Fruit fly (Drosophila melanogaster): ENCODE data around the gene Efr.
A peak's percentile ranks its signal among the peaks of the same experiment; 100 is the strongest.

DNA sequence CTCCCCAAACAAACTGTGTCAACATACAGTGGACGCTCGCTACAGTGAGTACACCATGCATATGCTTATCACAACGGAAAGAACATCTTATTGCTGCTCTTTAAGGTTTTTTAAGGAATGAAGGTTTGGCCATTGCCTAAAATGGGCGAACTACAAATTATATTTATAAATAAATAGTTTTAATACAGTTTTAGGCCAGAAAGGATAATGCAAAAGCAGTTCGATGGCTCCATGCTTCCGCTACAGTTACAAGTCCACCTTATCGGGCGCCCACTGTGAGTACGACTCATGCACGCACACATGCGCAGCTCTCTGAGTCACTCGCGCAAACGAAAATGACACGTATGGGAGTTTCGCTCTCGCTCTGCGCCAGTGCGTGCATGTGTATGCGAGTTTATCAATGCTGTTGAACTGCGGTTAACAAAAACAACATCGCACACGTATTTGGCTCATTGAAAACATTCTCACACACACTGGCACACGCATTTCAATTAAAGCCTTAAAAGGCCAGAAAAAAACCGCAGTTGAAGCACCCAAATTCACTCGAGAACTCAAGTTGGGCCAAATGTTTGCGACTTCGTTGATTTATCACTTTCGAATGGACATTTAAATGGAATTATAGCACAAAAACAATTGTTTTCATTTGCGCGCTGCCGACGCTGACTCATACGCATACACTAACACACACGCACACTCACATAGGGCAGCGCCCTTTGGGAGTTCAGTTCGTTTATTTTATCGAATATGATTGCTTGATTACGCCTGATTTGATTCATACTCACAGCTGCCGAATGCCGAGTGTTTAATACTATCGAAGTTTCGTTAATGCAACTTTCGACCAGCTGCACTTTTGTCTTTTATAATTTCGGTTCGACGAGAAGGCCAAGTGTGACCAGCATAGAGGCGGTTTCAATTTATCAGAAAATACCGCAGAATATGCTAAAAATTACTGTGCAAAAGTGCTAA is 4.8 kb downstream of the Efr start, which contains the start of gene sqh:
- TF ChIP-seq Myc (optimal IDR thresholded peaks at IDR 0.05) (no peak), sage (GFP tag; optimal IDR thresholded peaks at IDR 0.05) (peak; percentile 83), fru (GFP tag; optimal IDR thresholded peaks at IDR 0.05) (peak; percentile 82), foxo (GFP tag; optimal IDR thresholded peaks at IDR 0.05) (peak in 1 of 2 experiments; percentile 91), ey (GFP tag; optimal IDR thresholded peaks at IDR 0.05) (peak; percentile 82), Dfd (GFP tag; optimal IDR thresholded peaks at IDR 0.05) (no peak), psq (GFP tag; optimal IDR thresholded peaks at IDR 0.05) (peak; percentile 85), OdsH (GFP tag; optimal IDR thresholded peaks at IDR 0.05) (peak; percentile 90), N (GFP tag; optimal IDR thresholded peaks at IDR 0.05) (peak; percentile 26), pan (optimal IDR thresholded peaks at IDR 0.05) (no peak), Jra (GFP tag; optimal IDR thresholded peaks at IDR 0.05) (peak; percentile 97), lola (GFP tag; optimal IDR thresholded peaks at IDR 0.05) (no peak)
